Fruit fly (Drosophila melanogaster) whole organism, adult: ENCODE data around the gene CG42637.

Experiments
- CG11617 ChIP-seq: fragments of 200-800 bp; sonication (Bioruptor generic); optimal IDR thresholded peaks from 2 replicates; lab custom pipeline; 2017; ENCODE audit warnings: mild to moderate bottlenecking, missing biosample characterization, missing genetic modification reagents, missing genetic modification characterization
- CG12768 ChIP-seq: fragments of 200-800 bp; sonication (Bioruptor generic); optimal IDR thresholded peaks from 2 replicates; lab custom pipeline; 2017; ENCODE audit warnings: missing biosample characterization, missing genetic modification characterization, mild to moderate bottlenecking, moderate library complexity, missing genetic modification reagents
- CG14711 ChIP-seq: fragments of 200-800 bp; sonication (Bioruptor generic); optimal IDR thresholded peaks from 2 replicates; lab custom pipeline; 2018; ENCODE audit warnings: missing biosample characterization, mild to moderate bottlenecking, missing genetic modification characterization, moderate library complexity
- CG5204 ChIP-seq: fragments of 200-800 bp; sonication (Bioruptor generic); optimal IDR thresholded peaks from 2 replicates; lab custom pipeline; 2016; ENCODE audit warnings: missing biosample characterization, missing genetic modification characterization
- Clk ChIP-seq: fragments of 200-800 bp; sonication (Bioruptor generic); optimal IDR thresholded peaks from 2 replicates; lab custom pipeline; 2017; ENCODE audit warnings: missing biosample characterization, missing genetic modification characterization
- bab1 ChIP-seq: fragments of 200-800 bp; sonication (Bioruptor generic); optimal IDR thresholded peaks from 3 replicates; lab custom pipeline; 2019; ENCODE audit warnings: missing biosample characterization, mild to moderate bottlenecking, missing genetic modification characterization, moderate library complexity
- kay ChIP-seq: fragments of 200-800 bp; sonication (Bioruptor generic); peaks from one replicate; lab custom pipeline; 2016; ENCODE audit warnings: missing biosample characterization, missing genetic modification characterization, borderline replicate concordance
- tj ChIP-seq: fragments of 200-800 bp; sonication (Bioruptor generic); optimal IDR thresholded peaks from 3 replicates; lab custom pipeline; 2017; ENCODE audit warnings: missing biosample characterization, mild to moderate bottlenecking, missing genetic modification characterization, moderate library complexity

DNA sequence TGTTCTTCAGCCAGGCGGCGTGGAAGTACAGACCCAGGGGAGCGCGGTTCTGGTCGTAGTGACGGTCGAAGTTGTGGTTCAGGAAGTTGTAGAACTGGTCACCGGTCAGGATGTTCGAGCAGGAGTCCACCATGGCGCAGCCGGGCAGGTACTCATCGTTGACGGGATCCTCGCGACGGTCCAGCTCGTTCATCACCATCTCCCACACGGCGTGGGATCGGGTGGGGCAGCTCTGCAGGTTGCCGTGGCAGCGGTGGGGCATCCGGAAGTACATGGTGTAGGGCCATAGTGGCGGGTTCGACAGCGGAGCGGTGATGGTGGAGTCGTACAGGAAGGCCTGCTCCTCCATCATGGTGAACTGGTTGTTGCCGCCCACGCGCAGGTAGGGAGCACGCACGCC lies 91.7 kb downstream of the CG42637 start:
- no peak for TF ChIP-seq tj (GFP tag; lab: Kevin White, UChicago)
- no peak for TF ChIP-seq CG11617 (GFP tag; lab: Kevin White, UChicago)
- TF ChIP-seq CG14711 (tag; lab: Kevin White, UChicago) = no peak
- TF ChIP-seq Clk (GFP tag; lab: Kevin White, UChicago) = no peak
- no peak for TF ChIP-seq CG5204 (GFP tag; lab: Kevin White, UChicago)
- TF ChIP-seq kay (GFP tag; lab: Kevin White, UChicago) = no peak
- no peak for TF ChIP-seq bab1 (GFP tag; lab: Kevin White, UChicago)
- no peak for TF ChIP-seq CG12768
